Worm (Caenorhabditis elegans) whole organism, young adult: Measurements from ENCODE around the gene C17G1.14.

Source experiments
- Y53G8AR.9 ChIP-seq: fragments of 200-800 bp; sonication (Bioruptor generic); conservative IDR thresholded peaks from 2 replicates; pipeline ENCODE4 v1.3.6; 2022; ENCODE audit warnings: missing genetic modification reagents, missing genetic modification characterization, missing compliant biosample characterization
- atf-7 ChIP-seq: sonication (generic microtip); optimal IDR thresholded peaks from 2 replicates; lab custom pipeline; 2017; ENCODE audit warnings: mild to moderate bottlenecking, missing genetic modification characterization, missing compliant biosample characterization
- athp-1 ChIP-seq: sonication (generic microtip); optimal IDR thresholded peaks from 2 replicates; lab custom pipeline; 2017; ENCODE audit warnings: mild to moderate bottlenecking, missing genetic modification characterization, missing compliant biosample characterization
- ccch-3 ChIP-seq: fragments of 200-800 bp; sonication (Bioruptor generic); optimal IDR thresholded peaks from 2 replicates; lab custom pipeline; 2018; ENCODE audit warnings: mild to moderate bottlenecking, missing genetic modification characterization, missing compliant biosample characterization
- him-1 ChIP-seq: sonication (generic microtip); optimal IDR thresholded peaks from 2 replicates; lab custom pipeline; 2016; ENCODE audit warnings: missing genotype, missing genetic modification reagents, missing genetic modification characterization, missing compliant biosample characterization
- madf-6 ChIP-seq: fragments of 200-800 bp; sonication (Bioruptor generic); IDR thresholded peaks from 2 replicates; pipeline ENCODE4 v1.3.6; 2022; ENCODE audit warnings: missing genetic modification reagents, missing genetic modification characterization, missing compliant biosample characterization
- madf-8 ChIP-seq: fragments of 200-800 bp; sonication (Bioruptor generic); conservative IDR thresholded peaks from 2 replicates; pipeline ENCODE4 v1.3.6; 2022; ENCODE audit warnings: missing genetic modification reagents, missing genetic modification characterization, missing compliant biosample characterization
- nfya-1 ChIP-seq: sonication (generic microtip); optimal IDR thresholded peaks from 2 replicates; lab custom pipeline; 2017; ENCODE audit warnings: antibody characterized with exemption, missing compliant biosample characterization, missing genetic modification characterization, borderline replicate concordance; ENCODE audit not compliant: insufficient read depth
- rpc-1 ChIP-seq, 2 experiments: fragments of 150-350 bp in 1 of 2; sonication (generic microtip) in 1 of 2; optimal IDR thresholded peaks; 2 replicates each; lab custom pipeline; 2014 to 2018; ENCODE audit warnings: missing biosample characterization in 1 of 2, missing genetic modification characterization in 1 of 2, missing genetic modification reagents in 1 of 2, missing genotype in 1 of 2
- xnd-1 ChIP-seq: sonication (generic microtip); optimal IDR thresholded peaks from 2 replicates; lab custom pipeline; 2016; ENCODE audit warnings: missing genotype, missing genetic modification reagents, missing genetic modification characterization, missing compliant biosample characterization
- zfh-2 ChIP-seq: fragments of 200-800 bp; sonication (Bioruptor generic); conservative IDR thresholded peaks from 2 replicates; pipeline ENCODE4 v1.3.6; 2022; ENCODE audit warnings: missing genetic modification reagents, missing genetic modification characterization, missing compliant biosample characterization
- ztf-6 ChIP-seq: fragments of 200-800 bp; sonication (Bioruptor generic); IDR thresholded peaks from 2 replicates; pipeline ENCODE4 v1.3.6; 2022; ENCODE audit warnings: missing genetic modification reagents, missing genetic modification characterization, missing compliant biosample characterization

DNA sequence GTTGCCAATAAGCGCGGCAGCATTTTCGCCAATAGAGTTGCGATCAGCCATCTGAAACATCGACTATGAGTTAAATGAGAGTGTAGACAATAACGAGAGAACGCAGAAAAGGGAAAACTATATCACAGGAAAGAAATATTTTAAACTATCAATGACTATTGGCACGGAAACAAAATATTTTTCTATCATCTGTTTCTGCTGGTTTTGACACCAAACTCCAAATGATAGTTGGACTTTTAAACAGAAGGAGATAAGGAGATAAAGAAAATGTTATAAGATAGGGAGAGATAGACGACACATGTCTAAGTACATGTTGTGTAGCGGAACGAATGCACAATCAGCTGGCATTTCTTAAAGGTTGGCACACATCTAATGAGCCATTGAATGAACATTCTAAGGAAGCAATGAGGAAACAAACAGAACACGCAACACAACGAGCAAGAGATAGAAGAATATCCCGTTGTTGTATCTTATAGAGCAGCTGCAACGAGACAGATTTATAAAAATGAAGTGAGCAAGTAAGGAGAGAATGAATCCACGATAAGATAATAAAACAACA, 15.9 kb downstream of the C17G1.14 start, which contains the start of gene cysl-1:
- TF ChIP-seq ztf-6 (GFP tag; lab: Robert Waterston, UW) (no peak), rpc-1 (optimal IDR thresholded peaks at IDR 0.05; lab: Kevin White, UChicago) (no peak), rpc-1 (tag; optimal IDR thresholded peaks at IDR 0.05; lab: Kevin White, UChicago) (no peak), atf-7 (tag; lab: Kevin White, UChicago) (no peak), athp-1 (tag; lab: Kevin White, UChicago) (no peak), xnd-1 (no peak), Y53G8AR.9 (no peak), ccch-3 (GFP tag; lab: Kevin White, UChicago) (no peak), him-1 (tag; lab: Kevin White, UChicago) (no peak), madf-8 (GFP tag; lab: Robert Waterston, UW) (no peak), zfh-2 (GFP tag; lab: Robert Waterston, UW) (no peak), madf-6 (no peak), nfya-1 (tag; lab: Kevin White, UChicago) (no peak)
